Worm (Caenorhabditis elegans) whole organism, L2 larva: Measurements from ENCODE around the gene grl-10.

ENCODE experiments used
- C34F6.9 ChIP-seq: fragments of 150-350 bp; optimal IDR thresholded peaks from 2 replicates; lab custom pipeline; 2014; ENCODE audit warnings: missing biosample characterization, missing genetic modification characterization
- F13H6.1 ChIP-seq: sonication (generic microtip); optimal IDR thresholded peaks from 2 replicates; lab custom pipeline; 2016; ENCODE audit warnings: missing genetic modification characterization, missing compliant biosample characterization
- R02D3.7 ChIP-seq: fragments of 150-350 bp; optimal IDR thresholded peaks from 2 replicates; lab custom pipeline; 2014; ENCODE audit warnings: missing biosample characterization, missing genetic modification characterization
- Y55F3AM.14 ChIP-seq: fragments of 200-800 bp; sonication (Bioruptor generic); optimal IDR thresholded peaks from 2 replicates; lab custom pipeline; 2018; ENCODE audit warnings: mild to moderate bottlenecking, missing genetic modification characterization, missing compliant biosample characterization
- ZK546.5 ChIP-seq: sonication (generic microtip); optimal IDR thresholded peaks from 2 replicates; lab custom pipeline; 2017; ENCODE audit warnings: missing biosample characterization, missing genetic modification characterization
- alr-1 ChIP-seq: fragments of 150-350 bp; optimal IDR thresholded peaks from 2 replicates; lab custom pipeline; 2014; ENCODE audit warnings: missing biosample characterization, missing genetic modification characterization
- aly-2 ChIP-seq: fragments of 150-350 bp; optimal IDR thresholded peaks from 2 replicates; lab custom pipeline; 2014; ENCODE audit warnings: missing biosample characterization, missing genetic modification characterization
- ama-1 ChIP-seq: fragments of 150-350 bp; optimal IDR thresholded peaks from 2 replicates; lab custom pipeline; 2018; ENCODE audit warnings: inconsistent platforms
- blmp-1 ChIP-seq: sonication (generic microtip); optimal IDR thresholded peaks from 2 replicates; lab custom pipeline; 2017; ENCODE audit warnings: missing genetic modification characterization, mild to moderate bottlenecking, missing compliant biosample characterization, antibody characterized with exemption, moderate library complexity; ENCODE audit not compliant: insufficient read depth
- ceh-16 ChIP-seq: fragments of 150-350 bp; optimal IDR thresholded peaks from 2 replicates; lab custom pipeline; 2014; ENCODE audit warnings: missing biosample characterization, missing genetic modification characterization
- ceh-82 ChIP-seq: fragments of 150-350 bp; optimal IDR thresholded peaks from 2 replicates; lab custom pipeline; 2014; ENCODE audit warnings: missing biosample characterization, missing genetic modification characterization
- crh-2 ChIP-seq: sonication (generic microtip); optimal IDR thresholded peaks from 2 replicates; lab custom pipeline; 2017; ENCODE audit warnings: missing biosample characterization, missing genetic modification characterization
- dmd-4 ChIP-seq: sonication (generic microtip); optimal IDR thresholded peaks from 2 replicates; lab custom pipeline; 2017; ENCODE audit warnings: missing biosample characterization, missing genetic modification characterization
- egl-27 ChIP-seq: sonication (generic microtip); optimal IDR thresholded peaks from 3 replicates; lab custom pipeline; 2017; ENCODE audit warnings: missing biosample characterization, missing genetic modification reagents, missing genetic modification characterization
- elt-1 ChIP-seq: fragments of 150-350 bp; optimal IDR thresholded peaks from 2 replicates; lab custom pipeline; 2014; ENCODE audit warnings: missing biosample characterization, missing genetic modification characterization
- elt-3 ChIP-seq: sonication (generic microtip); optimal IDR thresholded peaks from 2 replicates; lab custom pipeline; 2017; ENCODE audit warnings: missing biosample characterization, missing genetic modification characterization
- fos-1 ChIP-seq: fragments of 150-350 bp; optimal IDR thresholded peaks from 2 replicates; lab custom pipeline; 2014; ENCODE audit warnings: missing biosample characterization, missing genetic modification characterization
- gmeb-1 ChIP-seq: fragments of 150-350 bp; optimal IDR thresholded peaks from 2 replicates; lab custom pipeline; 2014; ENCODE audit warnings: missing biosample characterization, missing genetic modification characterization
- lin-11 ChIP-seq: fragments of 150-350 bp; sonication (generic microtip); optimal IDR thresholded peaks from 2 replicates; lab custom pipeline; 2014; ENCODE audit warnings: missing biosample characterization, missing genetic modification characterization, inconsistent platforms, mixed read lengths
- lin-13 ChIP-seq: fragments of 150-350 bp; optimal IDR thresholded peaks from 2 replicates; lab custom pipeline; 2014; ENCODE audit warnings: missing biosample characterization, missing genetic modification reagents, missing genetic modification characterization
- lin-39 ChIP-seq: fragments of 150-350 bp; optimal IDR thresholded peaks from 2 replicates; lab custom pipeline; 2014; ENCODE audit warnings: missing biosample characterization, missing genetic modification reagents, missing genetic modification characterization
- mab-5 ChIP-seq: fragments of 150-350 bp; optimal IDR thresholded peaks from 2 replicates; lab custom pipeline; 2014; ENCODE audit warnings: missing biosample characterization, missing genetic modification characterization
- mbf-1 ChIP-seq: sonication (generic microtip); optimal IDR thresholded peaks from 2 replicates; lab custom pipeline; 2017; ENCODE audit warnings: missing biosample characterization, missing genetic modification characterization
- mdl-1 ChIP-seq, 2 experiments: fragments of 150-350 bp in 1 of 2; sonication (generic microtip) in 1 of 2; optimal IDR thresholded peaks; 2 replicates each; lab custom pipeline; 2017; ENCODE audit warnings: missing biosample characterization in 2 of 2, missing genetic modification characterization in 2 of 2
- nhr-10 ChIP-seq: sonication (generic microtip); optimal IDR thresholded peaks from 2 replicates; lab custom pipeline; 2017; ENCODE audit warnings: missing biosample characterization, missing genetic modification characterization
- nhr-11 ChIP-seq: fragments of 150-350 bp; optimal IDR thresholded peaks from 2 replicates; lab custom pipeline; 2014; ENCODE audit warnings: missing biosample characterization, missing genetic modification characterization
- nhr-12 ChIP-seq: fragments of 150-350 bp; optimal IDR thresholded peaks from 2 replicates; lab custom pipeline; 2014; ENCODE audit warnings: missing biosample characterization, missing genetic modification characterization
- nhr-129 ChIP-seq: fragments of 150-350 bp; optimal IDR thresholded peaks from 2 replicates; lab custom pipeline; 2014; ENCODE audit warnings: missing biosample characterization, missing genetic modification characterization
- nhr-21 ChIP-seq: fragments of 150-350 bp; optimal IDR thresholded peaks from 2 replicates; lab custom pipeline; 2014; ENCODE audit warnings: missing biosample characterization, missing genetic modification characterization
- nhr-23 ChIP-seq: fragments of 150-350 bp; optimal IDR thresholded peaks from 2 replicates; lab custom pipeline; 2014; ENCODE audit warnings: missing biosample characterization, missing genetic modification reagents, missing genetic modification characterization
- nhr-237 ChIP-seq: fragments of 150-350 bp; optimal IDR thresholded peaks from 2 replicates; lab custom pipeline; 2014; ENCODE audit warnings: missing biosample characterization, missing genetic modification characterization
- nhr-25 ChIP-seq: fragments of 150-350 bp; sonication (generic microtip); optimal IDR thresholded peaks from 3 replicates; lab custom pipeline; 2014; ENCODE audit warnings: missing biosample characterization, missing genetic modification characterization
- nhr-6 ChIP-seq: fragments of 150-350 bp; optimal IDR thresholded peaks from 2 replicates; lab custom pipeline; 2014; ENCODE audit warnings: missing biosample characterization, missing genetic modification characterization
- nhr-77 ChIP-seq: fragments of 150-350 bp; optimal IDR thresholded peaks from 2 replicates; lab custom pipeline; 2014; ENCODE audit warnings: missing biosample characterization, missing genetic modification characterization
- peb-1 ChIP-seq: fragments of 150-350 bp; optimal IDR thresholded peaks from 2 replicates; lab custom pipeline; 2014; ENCODE audit warnings: missing biosample characterization, missing genetic modification characterization
- sem-4 ChIP-seq: fragments of 150-350 bp; optimal IDR thresholded peaks from 2 replicates; lab custom pipeline; 2014; ENCODE audit warnings: missing biosample characterization, missing genetic modification reagents, missing genetic modification characterization
- skn-1 ChIP-seq: sonication (generic microtip); optimal IDR thresholded peaks from 2 replicates; lab custom pipeline; 2017; ENCODE audit warnings: missing biosample characterization, missing genetic modification characterization
- sma-3 ChIP-seq: sonication (generic microtip); optimal IDR thresholded peaks from 2 replicates; lab custom pipeline; 2016; ENCODE audit warnings: missing genetic modification reagents, missing genetic modification characterization, missing compliant biosample characterization
- sma-9 ChIP-seq, 2 experiments: fragments of 150-350 bp in 1 of 2; sonication (generic microtip) in 1 of 2; optimal IDR thresholded peaks; 2 replicates each; lab custom pipeline; 2014 to 2016; ENCODE audit warnings: missing genetic modification characterization in 2 of 2, mild to moderate bottlenecking in 1 of 2, missing biosample characterization in 1 of 2, missing compliant biosample characterization in 1 of 2, missing genetic modification reagents in 1 of 2, moderate library complexity in 1 of 2
- snpc-4 ChIP-seq: fragments of 150-350 bp; optimal IDR thresholded peaks from 2 replicates; lab custom pipeline; 2014; ENCODE audit warnings: missing biosample characterization, missing genetic modification characterization
- unc-39 ChIP-seq: fragments of 150-350 bp; optimal IDR thresholded peaks from 2 replicates; lab custom pipeline; 2014; ENCODE audit warnings: missing biosample characterization, missing genetic modification characterization
- unc-55 ChIP-seq: fragments of 150-350 bp; sonication (generic microtip); optimal IDR thresholded peaks from 3 replicates; lab custom pipeline; 2014; ENCODE audit warnings: missing biosample characterization, missing genetic modification reagents, missing genetic modification characterization
- unc-62 ChIP-seq: fragments of 150-350 bp; optimal IDR thresholded peaks from 2 replicates; lab custom pipeline; 2014; ENCODE audit warnings: missing biosample characterization, missing genetic modification reagents, missing genetic modification characterization
- zag-1 ChIP-seq: fragments of 150-350 bp; optimal IDR thresholded peaks from 2 replicates; lab custom pipeline; 2014; ENCODE audit warnings: missing biosample characterization, missing genetic modification characterization
- ztf-1 ChIP-seq: fragments of 200-800 bp; sonication (Bioruptor generic); conservative IDR thresholded peaks from 2 replicates; pipeline ENCODE4 v1.3.6; 2022; ENCODE audit warnings: missing genetic modification characterization, missing compliant biosample characterization
- ztf-11 ChIP-seq: sonication (generic microtip); optimal IDR thresholded peaks from 2 replicates; lab custom pipeline; 2017; ENCODE audit warnings: missing biosample characterization, missing genetic modification characterization
- ztf-4 ChIP-seq: fragments of 150-350 bp; optimal IDR thresholded peaks from 2 replicates; lab custom pipeline; 2014; ENCODE audit warnings: missing biosample characterization, missing genetic modification characterization

The grl-10 gene

DNA sequence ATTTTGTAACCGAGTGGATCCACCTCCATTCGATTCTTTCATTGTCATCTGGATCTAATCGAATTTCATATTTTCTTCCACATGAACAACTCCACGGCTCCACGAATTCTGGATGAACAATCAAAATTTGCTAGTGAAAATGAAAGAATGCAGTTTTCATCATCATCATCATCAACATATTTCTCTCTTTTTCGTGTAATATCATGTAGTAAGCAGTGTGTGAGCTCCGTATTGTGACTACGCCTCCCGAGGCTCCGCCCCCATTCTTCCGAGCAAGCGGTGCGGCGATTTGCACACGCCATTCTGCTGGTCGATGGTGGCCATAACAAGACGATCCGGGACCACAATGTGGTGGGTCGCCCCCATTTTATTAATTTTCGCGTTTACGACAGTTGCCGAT is 23.7 kb downstream of the grl-10 start, which contains the start of gene ZK742.7:
Gene ZK742.7 (plus strand): TSS at position 301 of the 400 bp plus-strand sequence.
- TF ChIP-seq gmeb-1 (tag; lab: Kevin White, UChicago) = no peak
- no peak for TF ChIP-seq nhr-12 (tag; lab: Kevin White, UChicago)
- no peak for TF ChIP-seq ama-1 (lab: Kevin White, UChicago)
- no peak for TF ChIP-seq nhr-129
- TF ChIP-seq sem-4 (tag; lab: Kevin White, UChicago) = no peak
- TF ChIP-seq alr-1 (tag; lab: Kevin White, UChicago) = no peak
- no peak for TF ChIP-seq blmp-1 (tag; lab: Kevin White, UChicago)
- no peak for TF ChIP-seq elt-3 (tag; lab: Kevin White, UChicago)
- TF ChIP-seq R02D3.7 (tag; lab: Kevin White, UChicago) = no peak
- TF ChIP-seq nhr-11 (tag; lab: Kevin White, UChicago) = no peak
- no peak for TF ChIP-seq zag-1 (tag; lab: Kevin White, UChicago)

DNA sequence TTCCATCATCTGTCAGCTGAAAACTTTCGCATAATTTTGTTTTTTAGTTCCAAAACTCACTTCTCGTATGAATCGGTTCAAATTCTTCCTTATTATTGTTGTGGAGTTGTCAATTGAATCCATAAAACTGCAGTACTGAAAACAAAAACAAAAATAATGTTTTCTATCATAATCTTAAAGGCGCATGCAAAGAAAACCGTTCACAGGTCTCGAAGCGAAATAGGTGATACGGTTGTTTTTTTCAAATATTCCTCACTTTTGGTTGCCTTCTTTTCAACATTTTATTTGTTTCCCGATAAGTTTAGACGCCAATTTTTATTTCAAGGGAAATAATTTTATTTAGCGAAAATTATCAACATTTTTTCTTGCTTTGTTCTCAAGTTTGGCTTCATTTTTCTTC is 29.2 kb downstream of the grl-10 start:
- no peak for TF ChIP-seq nhr-11 (tag; lab: Kevin White, UChicago)
- TF ChIP-seq aly-2 = no peak
- no peak for TF ChIP-seq sma-9 (GFP tag; optimal IDR thresholded peaks at IDR 0.05; lab: Kevin White, UChicago)
- no peak for TF ChIP-seq sma-9 (tag; optimal IDR thresholded peaks at IDR 0.05; lab: Kevin White, UChicago)

DNA sequence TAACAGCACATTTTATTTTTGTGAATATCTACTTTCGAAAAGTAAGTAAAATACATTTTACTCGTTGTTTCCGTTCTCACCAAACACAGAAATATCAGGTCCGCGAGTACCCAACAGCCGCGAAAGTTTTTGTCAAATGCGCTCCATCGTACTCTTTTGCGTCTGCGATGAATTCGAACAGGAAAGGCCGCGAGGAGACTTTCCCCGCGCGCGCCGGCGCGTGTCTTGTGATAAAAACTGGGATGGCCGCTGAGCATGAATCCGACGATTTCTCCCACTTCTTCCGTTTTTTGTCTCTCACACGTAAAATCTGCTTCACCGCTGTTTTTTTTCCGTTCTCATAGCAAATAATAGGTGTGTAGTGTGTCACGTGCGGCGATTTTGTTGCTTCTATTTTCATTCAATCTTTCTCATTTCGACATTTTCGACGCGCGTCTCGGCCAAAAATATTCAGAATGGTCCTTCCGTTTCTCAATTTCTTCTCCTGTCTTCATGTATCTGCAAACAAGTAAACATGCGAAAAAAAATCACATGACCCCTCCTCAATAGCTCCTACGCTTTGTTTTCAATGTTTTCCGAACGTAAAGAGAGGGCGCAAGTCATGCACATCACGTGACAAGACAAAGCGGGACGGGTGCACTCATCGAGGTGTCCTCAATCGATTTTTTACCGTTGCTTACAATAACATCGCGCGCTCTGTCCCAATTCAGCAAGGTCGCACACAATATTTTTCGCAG is 29.9 kb downstream of the grl-10 start, which contains the start of gene uvs-1:
Gene uvs-1 (minus strand): TSS at position 145 of the 737 bp plus-strand sequence.
- TF ChIP-seq unc-55 (peak; percentile 69), ceh-82 (no peak), aly-2 (no peak), elt-1 (no peak), nhr-25 (peak; percentile 23), unc-39 (tag; lab: Kevin White, UChicago) (no peak), dmd-4 (tag; lab: Kevin White, UChicago) (no peak), fos-1 (peak; percentile 45), sem-4 (tag; lab: Kevin White, UChicago) (no peak), elt-3 (tag; lab: Kevin White, UChicago) (no peak), nhr-12 (tag; lab: Kevin White, UChicago) (no peak), ama-1 (lab: Kevin White, UChicago) (no peak), egl-27 (no peak), nhr-77 (no peak), lin-39 (tag; lab: Kevin White, UChicago) (no peak), alr-1 (tag; lab: Kevin White, UChicago) (no peak), sma-3 (GFP tag; lab: Kevin White, UChicago) (peak; percentile 37), nhr-23 (no peak), ztf-4 (tag; lab: Kevin White, UChicago) (no peak), Y55F3AM.14 (GFP tag; lab: Kevin White, UChicago) (no peak), R02D3.7 (tag; lab: Kevin White, UChicago) (no peak), skn-1 (tag; lab: Kevin White, UChicago) (no peak), peb-1 (tag; lab: Kevin White, UChicago) (no peak), nhr-237 (tag; lab: Kevin White, UChicago) (no peak), nhr-11 (tag; lab: Kevin White, UChicago) (no peak), F13H6.1 (tag; lab: Kevin White, UChicago) (no peak), ceh-16 (tag; lab: Kevin White, UChicago) (no peak), nhr-21 (tag; lab: Kevin White, UChicago) (no peak), mab-5 (tag; lab: Kevin White, UChicago) (no peak), mbf-1 (tag; lab: Kevin White, UChicago) (no peak), sma-9 (GFP tag; optimal IDR thresholded peaks at IDR 0.05; lab: Kevin White, UChicago) (peak; percentile 18), sma-9 (tag; optimal IDR thresholded peaks at IDR 0.05; lab: Kevin White, UChicago) (no peak), nhr-129 (peak; percentile 73), nhr-6 (tag; lab: Kevin White, UChicago) (no peak), gmeb-1 (tag; lab: Kevin White, UChicago) (peak; percentile 6), ztf-1 (no peak), snpc-4 (tag; lab: Kevin White, UChicago) (no peak), mdl-1 (tag; optimal IDR thresholded peaks at IDR 0.05; lab: Kevin White, UChicago) (no peak), crh-2 (tag; lab: Kevin White, UChicago) (peak; percentile 29), lin-11 (tag; lab: Kevin White, UChicago) (no peak), unc-62 (GFP tag; lab: Kevin White, UChicago) (no peak), nhr-10 (no peak), lin-13 (GFP tag; lab: Kevin White, UChicago) (no peak), ZK546.5 (tag; lab: Kevin White, UChicago) (no peak), blmp-1 (tag; lab: Kevin White, UChicago) (no peak), zag-1 (tag; lab: Kevin White, UChicago) (no peak), C34F6.9 (tag; lab: Kevin White, UChicago) (peak; percentile 68), ztf-11 (tag; lab: Kevin White, UChicago) (no peak)
